Fruit fly (Drosophila melanogaster) whole organism, embryonic: Measurements from ENCODE around the gene Aasdh.

ENCODE experiments used
- Adf1 ChIP-seq: fragments of 200-800 bp; sonication (Bioruptor generic); IDR thresholded peaks from 2 replicates; pipeline ENCODE4 v1.3.6; 2022; ENCODE audit warnings: missing biosample characterization, missing genetic modification characterization
- Aef1 ChIP-seq: fragments of 200-800 bp; sonication (Bioruptor generic); IDR thresholded peaks from 3 replicates; pipeline ENCODE4 v1.3.6; 2022; ENCODE audit warnings: missing biosample characterization, missing genetic modification characterization
- Antp ChIP-seq: fragments of 200-800 bp; sonication (Bioruptor generic); optimal IDR thresholded peaks from 3 replicates; lab custom pipeline; 2016; ENCODE audit warnings: missing biosample characterization, missing genetic modification characterization
- Atf6 ChIP-seq: fragments of 200-800 bp; sonication (Bioruptor generic); IDR thresholded peaks from 2 replicates; pipeline ENCODE4 v1.3.6; 2022; ENCODE audit warnings: missing biosample characterization, missing genetic modification characterization
- Bdp1 ChIP-seq: fragments of 200-800 bp; sonication (Bioruptor generic); optimal IDR thresholded peaks from 3 replicates; lab custom pipeline; 2016; ENCODE audit warnings: missing biosample characterization, missing genetic modification characterization
- Bgb ChIP-seq: fragments of 200-800 bp; sonication (Bioruptor generic); IDR thresholded peaks from 2 replicates; pipeline ENCODE4 v1.3.6; 2022; ENCODE audit warnings: missing biosample characterization, missing genetic modification characterization; ENCODE audit not compliant: partially characterized antibody
- CG10366 ChIP-seq: fragments of 200-800 bp; sonication (Bioruptor generic); IDR thresholded peaks from 2 replicates; pipeline ENCODE4 v1.3.6; 2022; ENCODE audit warnings: missing biosample characterization, missing genetic modification characterization
- CG11247 ChIP-seq: fragments of 200-800 bp; sonication (Bioruptor generic); IDR thresholded peaks from 2 replicates; pipeline ENCODE4 v1.3.6; 2022; ENCODE audit warnings: missing biosample characterization, missing genetic modification characterization
- CG1233 ChIP-seq: fragments of 200-800 bp; sonication (Bioruptor generic); optimal IDR thresholded peaks from 4 replicates; lab custom pipeline; 2018; ENCODE audit warnings: missing biosample characterization, mild to moderate bottlenecking, missing genetic modification characterization
- CG14860 ChIP-seq: fragments of 200-800 bp; sonication (Bioruptor generic); IDR thresholded peaks from 3 replicates; pipeline ENCODE4 v1.3.6; 2022; ENCODE audit warnings: missing biosample characterization, missing genetic modification characterization; ENCODE audit not compliant: partially characterized antibody
- CG15011 ChIP-seq: fragments of 200-800 bp; sonication (Bioruptor generic); optimal IDR thresholded peaks from 3 replicates; lab custom pipeline; 2018; ENCODE audit warnings: missing biosample characterization, mild to moderate bottlenecking, missing genetic modification characterization
- CG17186 ChIP-seq: fragments of 200-800 bp; sonication (Bioruptor generic); optimal IDR thresholded peaks from 3 replicates; lab custom pipeline; 2017; ENCODE audit warnings: missing biosample characterization, missing genetic modification reagents, missing genetic modification characterization
- CG17385 ChIP-seq: fragments of 200-800 bp; sonication (Bioruptor generic); optimal IDR thresholded peaks from 3 replicates; lab custom pipeline; 2018; ENCODE audit warnings: missing biosample characterization, mild to moderate bottlenecking, missing genetic modification characterization
- CG17612 ChIP-seq: fragments of 200-800 bp; sonication (Bioruptor generic); IDR thresholded peaks from 2 replicates; pipeline ENCODE4 v1.3.6; 2022; ENCODE audit warnings: missing biosample characterization, missing genetic modification characterization
- CG1832 ChIP-seq: fragments of 200-800 bp; sonication (Bioruptor generic); optimal IDR thresholded peaks from 2 replicates; lab custom pipeline; 2017; ENCODE audit warnings: missing biosample characterization, mild to moderate bottlenecking, missing genetic modification characterization, inconsistent platforms
- CG18619 ChIP-seq: fragments of 200-800 bp; sonication (Bioruptor generic); optimal IDR thresholded peaks from 3 replicates; lab custom pipeline; 2017; ENCODE audit warnings: missing biosample characterization, mild to moderate bottlenecking, missing genetic modification characterization
- CG2875 ChIP-seq: fragments of 200-800 bp; sonication (Bioruptor generic); optimal IDR thresholded peaks from 2 replicates; lab custom pipeline; 2017; ENCODE audit warnings: missing biosample characterization, mild to moderate bottlenecking, missing genetic modification characterization, missing genetic modification reagents
- CG3726 ChIP-seq: fragments of 200-800 bp; sonication (Bioruptor generic); IDR thresholded peaks from 3 replicates; pipeline ENCODE4, ENCODE4 v1.3.6; 2022; ENCODE audit warnings: missing biosample characterization, missing genetic modification characterization
- CG3838 ChIP-seq: fragments of 200-800 bp; sonication (Bioruptor generic); optimal IDR thresholded peaks from 3 replicates; lab custom pipeline; 2016; ENCODE audit warnings: missing biosample characterization, missing genetic modification characterization
- CG4282 ChIP-seq: fragments of 200-800 bp; sonication (Bioruptor generic); optimal IDR thresholded peaks from 2 replicates; lab custom pipeline; 2016; ENCODE audit warnings: missing biosample characterization, missing genetic modification characterization
- CG6813 ChIP-seq: fragments of 200-800 bp; sonication (Bioruptor generic); optimal IDR thresholded peaks from 2 replicates; lab custom pipeline; 2017; ENCODE audit warnings: missing biosample characterization, missing genetic modification characterization, mild to moderate bottlenecking, moderate library complexity, missing genetic modification reagents
- CG8944 ChIP-seq: fragments of 200-800 bp; sonication (Bioruptor generic); optimal IDR thresholded peaks from 3 replicates; lab custom pipeline; 2016; ENCODE audit warnings: missing biosample characterization, missing genetic modification characterization
- Ets65A ChIP-seq: fragments of 200-800 bp; sonication (Bioruptor generic); peaks from one replicate; lab custom pipeline; 2016; ENCODE audit warnings: missing biosample characterization, missing genetic modification characterization
- Gug ChIP-seq: fragments of 200-800 bp; sonication (Bioruptor generic); IDR thresholded peaks from 4 replicates; pipeline ENCODE4 v1.3.6; 2022; ENCODE audit warnings: missing biosample characterization, missing genetic modification characterization
- Hand ChIP-seq: fragments of 200-800 bp; sonication (Bioruptor generic); optimal IDR thresholded peaks from 2 replicates; lab custom pipeline; 2017; ENCODE audit warnings: mild to moderate bottlenecking, missing biosample characterization, missing genetic modification reagents, missing genetic modification characterization
- Hmx ChIP-seq: fragments of 200-800 bp; sonication (Bioruptor generic); optimal IDR thresholded peaks from 2 replicates; lab custom pipeline; 2016; ENCODE audit warnings: missing biosample characterization, missing genetic modification characterization
- Sox100B ChIP-seq: fragments of 200-800 bp; sonication (Bioruptor generic); optimal IDR thresholded peaks from 3 replicates; lab custom pipeline; 2018; ENCODE audit warnings: missing biosample characterization, mild to moderate bottlenecking, missing genetic modification characterization
- Sox102F ChIP-seq: fragments of 200-800 bp; sonication (Bioruptor generic); optimal IDR thresholded peaks from 2 replicates; lab custom pipeline; 2018; ENCODE audit warnings: missing biosample characterization, mild to moderate bottlenecking, missing genetic modification characterization, moderate library complexity
- Ssrp ChIP-seq: fragments of 200-800 bp; sonication (Bioruptor generic); optimal IDR thresholded peaks from 2 replicates; lab custom pipeline; 2018; ENCODE audit warnings: missing biosample characterization, mild to moderate bottlenecking, missing genetic modification characterization, moderate library complexity
- az2 ChIP-seq: fragments of 200-800 bp; sonication (Bioruptor generic); optimal IDR thresholded peaks from 3 replicates; lab custom pipeline; 2016; ENCODE audit warnings: missing biosample characterization, missing genetic modification characterization
- cad ChIP-seq: fragments of >200 bp; optimal IDR thresholded peaks from 2 replicates; lab custom pipeline; 2017; ENCODE audit warnings: missing biosample characterization, missing genetic modification characterization
- corto ChIP-seq: fragments of 200-800 bp; sonication (Bioruptor generic); optimal IDR thresholded peaks from 2 replicates; lab custom pipeline; 2016; ENCODE audit warnings: missing biosample characterization, mild to moderate bottlenecking, missing genetic modification characterization, moderate library complexity
- dmrt11E ChIP-seq: fragments of 200-800 bp; sonication (Bioruptor generic); optimal IDR thresholded peaks from 3 replicates; lab custom pipeline; 2018; ENCODE audit warnings: missing biosample characterization, mild to moderate bottlenecking, missing genetic modification characterization, moderate library complexity
- eve ChIP-seq, 2 experiments: fragments of >200 bp; optimal IDR thresholded peaks; 2 replicates each; lab custom pipeline; 2017; ENCODE audit warnings: missing biosample characterization in 2 of 2, missing genetic modification characterization in 2 of 2
- ewg ChIP-seq: fragments of 200-800 bp; sonication (Bioruptor generic); optimal IDR thresholded peaks from 3 replicates; lab custom pipeline; 2017; ENCODE audit warnings: mild to moderate bottlenecking, missing biosample characterization, missing genetic modification reagents, missing genetic modification characterization
- fru ChIP-seq: fragments of >200 bp; optimal IDR thresholded peaks from 2 replicates; lab custom pipeline; 2017
- gce ChIP-seq: fragments of 200-800 bp; sonication (Bioruptor generic); IDR thresholded peaks from 3 replicates; pipeline ENCODE4 v1.3.6; 2022; ENCODE audit warnings: missing biosample characterization, missing genetic modification characterization
- gcm2 ChIP-seq: fragments of 200-800 bp; sonication (Bioruptor generic); optimal IDR thresholded peaks from 2 replicates; lab custom pipeline; 2016; ENCODE audit warnings: missing biosample characterization, missing genetic modification characterization
- gfzf ChIP-seq: fragments of 200-800 bp; sonication (Bioruptor generic); optimal IDR thresholded peaks from 2 replicates; lab custom pipeline; 2016; ENCODE audit warnings: missing biosample characterization, mild to moderate bottlenecking, missing genetic modification characterization, moderate library complexity
- grn ChIP-seq: fragments of 200-800 bp; sonication (Bioruptor generic); optimal IDR thresholded peaks from 3 replicates; lab custom pipeline; 2017; ENCODE audit warnings: missing biosample characterization, missing genetic modification characterization
- ind ChIP-seq: fragments of 200-800 bp; sonication (Bioruptor generic); optimal IDR thresholded peaks from 3 replicates; lab custom pipeline; 2016; ENCODE audit warnings: missing biosample characterization, missing genetic modification characterization
- lilli ChIP-seq: fragments of 200-800 bp; sonication (Bioruptor generic); optimal IDR thresholded peaks from 3 replicates; lab custom pipeline; 2016; ENCODE audit warnings: missing biosample characterization, missing genetic modification characterization
- lola ChIP-seq, 3 experiments: fragments of >200 bp in 2 of 3; fragments of 200-800 bp in 1 of 3; sonication (Bioruptor generic) in 1 of 3; optimal IDR thresholded peaks; 2 replicates each; lab custom pipeline; 2017 to 2019; ENCODE audit warnings: missing biosample characterization in 3 of 3, missing genetic modification characterization in 3 of 3, mild to moderate bottlenecking in 1 of 3, moderate library complexity in 1 of 3
- nerfin-1 ChIP-seq: fragments of 200-800 bp; sonication (Bioruptor generic); optimal IDR thresholded peaks from 3 replicates; lab custom pipeline; 2019; ENCODE audit warnings: missing biosample characterization, mild to moderate bottlenecking, missing genetic modification characterization, moderate library complexity
- onecut ChIP-seq: fragments of 200-800 bp; sonication (Bioruptor generic); IDR thresholded peaks from 2 replicates; pipeline ENCODE4 v1.3.6; 2022; ENCODE audit warnings: missing biosample characterization, missing genetic modification characterization
- pb ChIP-seq: fragments of 200-800 bp; sonication (Bioruptor generic); optimal IDR thresholded peaks from 3 replicates; lab custom pipeline; 2016; ENCODE audit warnings: missing biosample characterization, missing genetic modification characterization
- psq ChIP-seq: fragments of 200-800 bp; sonication (Bioruptor generic); optimal IDR thresholded peaks from 2 replicates; lab custom pipeline; 2017; ENCODE audit warnings: missing biosample characterization, missing genetic modification characterization
- run ChIP-seq: fragments of 200-800 bp; sonication (Bioruptor generic); optimal IDR thresholded peaks from 3 replicates; lab custom pipeline; 2018; ENCODE audit warnings: missing biosample characterization, mild to moderate bottlenecking, missing genetic modification characterization
- slp2 ChIP-seq: fragments of 200-800 bp; sonication (Bioruptor generic); optimal IDR thresholded peaks from 2 replicates; lab custom pipeline; 2016; ENCODE audit warnings: missing biosample characterization, missing genetic modification characterization
- so ChIP-seq: fragments of 200-800 bp; sonication (Bioruptor generic); IDR thresholded peaks from 3 replicates; pipeline ENCODE4 v1.3.6; 2022; ENCODE audit warnings: missing biosample characterization, missing genetic modification characterization
- tap ChIP-seq: fragments of 200-800 bp; optimal IDR thresholded peaks from 3 replicates; lab custom pipeline; 2019; ENCODE audit warnings: missing biosample characterization, mild to moderate bottlenecking, missing genetic modification characterization, moderate library complexity
- usp ChIP-seq: fragments of >200 bp; optimal IDR thresholded peaks from 2 replicates; lab custom pipeline; 2017; ENCODE audit warnings: missing biosample characterization, missing genetic modification characterization
- wek ChIP-seq: fragments of 200-800 bp; sonication (Bioruptor generic); optimal IDR thresholded peaks from 3 replicates; lab custom pipeline; 2018; ENCODE audit warnings: missing biosample characterization, mild to moderate bottlenecking, missing genetic modification characterization, moderate library complexity

The Aasdh gene

dm6 chr2L:8488735-8489134 is 39.4 kb upstream of the Aasdh start, which contains the start of gene CG13088 (continued):
- TF ChIP-seq CG8944 (GFP tag; lab: Kevin White, UChicago) (peak; percentile 10), CG3726 (GFP tag; lab: Robert Waterston, UW) (no peak), lilli (GFP tag; lab: Kevin White, UChicago) (peak; percentile 6), Hmx (GFP tag; lab: Kevin White, UChicago) (no peak), Sox102F (GFP tag; lab: Kevin White, UChicago) (peak; percentile 3), run (tag; lab: Kevin White, UChicago) (no peak), Aef1 (peak; percentile 38; the same call in 1 of the 3 replicates), dmrt11E (peak; percentile 23), Atf6 (GFP tag; lab: Robert Waterston, UW) (no peak), CG10366 (no peak), Ets65A (GFP tag; lab: Kevin White, UChicago) (no peak), onecut (GFP tag; lab: Robert Waterston, UW) (no peak), cad (no peak), CG6813 (GFP tag; lab: Kevin White, UChicago) (no peak), so (GFP tag; lab: Robert Waterston, UW) (no peak), CG2875 (peak; percentile 16), CG1832 (GFP tag; lab: Kevin White, UChicago) (no peak), az2 (GFP tag; lab: Kevin White, UChicago) (peak; percentile 16), nerfin-1 (tag; lab: Kevin White, UChicago) (no peak), ind (GFP tag; lab: Kevin White, UChicago) (peak; percentile 30), CG1233 (GFP tag; lab: Kevin White, UChicago) (peak; percentile 9), corto (no peak), Adf1 (no peak), Ssrp (tag; lab: Kevin White, UChicago) (no peak), CG17186 (GFP tag; lab: Kevin White, UChicago) (no peak), CG14860 (no peak), CG4282 (no peak), Sox100B (no peak), lola (GFP tag; optimal IDR thresholded peaks at IDR 0.05; lab: Kevin White, UChicago) (no peak), grn (GFP tag; lab: Kevin White, UChicago) (no peak), CG17612 (GFP tag; lab: Robert Waterston, UW) (no peak), tap (no peak), CG3838 (GFP tag; lab: Kevin White, UChicago) (peak; percentile 29), slp2 (no peak), CG18619 (GFP tag; lab: Kevin White, UChicago) (peak; percentile 4), usp (no peak), gfzf (peak; percentile 22), CG17385 (GFP tag; lab: Kevin White, UChicago) (no peak), eve (GFP tag; optimal IDR thresholded peaks at IDR 0.05; lab: Kevin White, UChicago) (no peak), fru (lab: Kevin White, UChicago) (no peak), psq (GFP tag; lab: Kevin White, UChicago) (no peak), Antp (no peak), wek (GFP tag; lab: Kevin White, UChicago) (no peak), Hand (no peak), gcm2 (no peak), ewg (GFP tag; lab: Kevin White, UChicago) (no peak), Gug (GFP tag; lab: Robert Waterston, UW) (no peak), gce (GFP tag; lab: Robert Waterston, UW) (no peak), CG11247 (GFP tag; lab: Robert Waterston, UW) (no peak), Bdp1 (peak; percentile 77), CG15011 (GFP tag; lab: Kevin White, UChicago) (no peak), Bgb (peak; percentile 45; the same call in 1 of the 2 replicates), pb (GFP tag; lab: Kevin White, UChicago) (no peak)
